Worm (Caenorhabditis elegans): ENCODE data around the gene xtr-2.
"Not testable (repeated sequence)": the region's sequence is repeated elsewhere in the genome, so short reads cannot be mapped to it uniquely, and the experiment has no call there.

The xtr-2 gene

DNA sequence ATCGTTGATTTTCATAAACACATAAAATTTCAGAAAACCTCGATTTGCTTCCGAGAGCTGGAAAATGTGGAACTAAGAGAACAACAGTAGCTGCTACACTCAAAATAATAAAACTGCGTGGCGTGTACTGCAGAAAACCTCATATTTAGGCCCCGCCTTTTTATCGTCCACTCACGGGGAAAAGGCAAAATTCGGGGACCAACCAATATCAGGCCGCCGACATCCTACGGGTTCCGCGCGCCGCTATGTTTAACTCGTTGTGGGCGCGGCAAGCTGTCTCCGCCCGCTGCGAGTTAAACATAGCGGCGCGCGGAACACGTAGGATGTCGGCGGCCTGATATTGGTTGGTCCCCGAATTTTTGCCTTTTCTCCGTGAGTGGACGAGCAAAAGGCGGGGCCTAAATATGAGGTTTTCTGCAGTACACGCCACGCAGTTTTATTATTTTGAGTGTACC lies 7.3 kb upstream of the xtr-2 start, which contains the start of gene F17A2.16:
TSS of gene F17A2.16 (plus strand) at position 405 of the 455 bp plus-strand sequence.
- TF ChIP-seq sma-3 (GFP tag; optimal IDR thresholded peaks at IDR 0.05); aly-2 (tag; optimal IDR thresholded peaks at IDR 0.05); nhr-12 (tag; optimal IDR thresholded peaks at IDR 0.05): not testable (repeated sequence)

DNA sequence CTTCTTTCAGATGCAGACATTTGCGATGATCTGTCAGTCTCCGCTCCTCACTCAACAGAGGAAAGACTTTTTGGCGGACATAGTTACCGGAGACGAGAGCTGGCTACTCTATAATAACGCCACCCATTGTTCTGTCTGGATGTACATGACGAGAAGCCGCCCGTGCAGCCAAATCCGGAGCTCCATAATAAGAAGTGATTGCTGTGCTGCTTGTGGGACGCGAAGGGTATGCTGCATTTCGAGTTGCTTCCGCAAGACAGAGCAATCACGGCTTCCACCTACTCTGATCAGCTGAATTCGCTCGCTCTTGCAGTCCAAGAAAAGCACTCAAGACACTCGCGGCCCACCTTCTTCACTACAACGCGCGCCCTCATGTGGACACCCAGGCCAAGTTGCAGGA lies 1.6 kb upstream of the xtr-2 start:
- TF ChIP-seq gmeb-1 (tag; optimal IDR thresholded peaks at IDR 0.05), result no peak
- TF ChIP-seq ceh-82 (tag; optimal IDR thresholded peaks at IDR 0.05), result no peak
- no peak for TF ChIP-seq blmp-1 (tag; optimal IDR thresholded peaks at IDR 0.05; ENCODE audit: insufficient read depth)
- no peak for TF ChIP-seq C34F6.9 (tag; optimal IDR thresholded peaks at IDR 0.05)
- TF ChIP-seq peb-1 (tag; optimal IDR thresholded peaks at IDR 0.05), result no peak
- TF ChIP-seq ZK546.5 (tag; optimal IDR thresholded peaks at IDR 0.05), result no peak
- TF ChIP-seq nhr-21 (tag; optimal IDR thresholded peaks at IDR 0.05), result no peak
- no peak for TF ChIP-seq F13H6.1 (tag; optimal IDR thresholded peaks at IDR 0.05)
- no peak for TF ChIP-seq sma-9 (GFP tag; optimal IDR thresholded peaks at IDR 0.05)
- no peak for TF ChIP-seq sma-9 (tag; optimal IDR thresholded peaks at IDR 0.05)
- TF ChIP-seq egl-27 (tag; optimal IDR thresholded peaks at IDR 0.05), result no peak
- TF ChIP-seq dmd-4 (tag; optimal IDR thresholded peaks at IDR 0.05), result no peak
- no peak for TF ChIP-seq sma-3 (GFP tag; optimal IDR thresholded peaks at IDR 0.05)
- TF ChIP-seq mdl-1 (tag; optimal IDR thresholded peaks at IDR 0.05), result no peak
- no peak for TF ChIP-seq lin-13 (GFP tag; optimal IDR thresholded peaks at IDR 0.05)
- no peak for TF ChIP-seq ztf-4 (tag; optimal IDR thresholded peaks at IDR 0.05)

DNA sequence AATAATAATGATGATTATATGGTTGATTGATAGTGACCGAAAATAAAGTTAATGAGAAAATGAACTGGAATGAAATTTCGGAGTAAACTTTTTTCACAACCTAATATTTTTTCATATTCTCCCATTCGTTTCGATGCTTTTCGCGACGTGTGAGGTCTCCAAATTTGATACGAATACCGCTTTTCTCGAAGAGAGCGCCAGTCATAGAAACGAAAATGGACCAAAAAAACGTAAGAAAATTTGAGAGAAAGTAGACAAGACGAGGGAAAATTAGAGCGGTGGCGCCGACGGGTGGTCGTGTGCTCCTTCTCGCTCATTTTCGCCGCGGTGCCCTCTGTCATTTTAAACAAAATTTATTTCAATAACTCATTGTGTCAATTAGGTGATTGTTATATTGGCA lies 973 bp upstream of the xtr-2 start:
- TF ChIP-seq unc-55 (GFP tag; optimal IDR thresholded peaks at IDR 0.05) (no peak), Y55F3AM.14 (GFP tag; optimal IDR thresholded peaks at IDR 0.05) (no peak), mbf-1 (tag; optimal IDR thresholded peaks at IDR 0.05) (no peak), ama-1 (optimal IDR thresholded peaks at IDR 0.05) (no peak), lin-13 (GFP tag; optimal IDR thresholded peaks at IDR 0.05) (no peak)

DNA sequence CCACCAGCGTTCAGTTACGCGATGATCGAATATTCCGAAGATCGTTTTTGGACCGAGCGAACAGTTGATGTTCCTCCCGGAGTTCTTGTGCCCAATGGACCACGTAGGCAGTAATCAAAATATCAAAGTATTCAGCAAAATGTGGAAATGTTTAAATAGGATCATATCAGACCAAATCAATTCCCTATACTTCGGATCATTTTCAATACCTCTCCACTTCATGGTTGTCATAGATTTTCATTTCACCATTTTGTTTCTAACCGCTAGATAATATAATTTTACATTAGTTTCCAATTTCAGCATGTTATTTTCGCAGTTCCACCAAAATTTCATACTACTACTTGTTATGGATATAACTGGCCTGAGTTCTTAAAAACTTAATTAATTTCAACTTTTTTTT lies 2.2 kb downstream of the xtr-2 start:
- TF ChIP-seq blmp-1 (tag; optimal IDR thresholded peaks at IDR 0.05; ENCODE audit: insufficient read depth) (no peak), sma-3 (GFP tag; optimal IDR thresholded peaks at IDR 0.05) (no peak), unc-55 (GFP tag; optimal IDR thresholded peaks at IDR 0.05) (no peak), alr-1 (tag; optimal IDR thresholded peaks at IDR 0.05) (no peak), nhr-129 (tag; optimal IDR thresholded peaks at IDR 0.05) (no peak), ama-1 (optimal IDR thresholded peaks at IDR 0.05) (no peak), mab-5 (tag; optimal IDR thresholded peaks at IDR 0.05) (no peak)

DNA sequence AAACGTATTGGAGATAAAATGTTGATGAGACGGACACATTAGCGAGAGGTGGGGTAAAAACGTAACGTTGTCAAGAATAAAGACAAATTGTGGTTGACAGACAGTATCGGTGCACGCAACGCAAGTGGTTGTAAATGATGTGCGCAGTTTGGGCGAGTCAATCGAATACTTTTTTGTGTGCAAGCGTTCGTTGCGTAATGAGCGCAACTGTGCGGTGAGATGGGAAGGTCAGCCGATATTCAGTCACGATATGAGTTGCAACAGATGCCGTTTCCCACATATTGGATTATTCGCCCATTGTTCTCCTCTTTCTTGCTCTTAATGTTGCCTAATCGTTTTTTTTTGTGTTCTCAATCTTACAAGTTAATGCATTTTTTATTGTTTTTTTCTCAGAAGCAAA lies 5.4 kb downstream of the xtr-2 start, which contains the start of gene ceh-40:
TSS of gene ceh-40 (minus strand) at position 41 of the 400 bp plus-strand sequence.
- TF ChIP-seq C34F6.9 (tag; optimal IDR thresholded peaks at IDR 0.05) (no peak), nhr-77 (tag; optimal IDR thresholded peaks at IDR 0.05) (no peak), ama-1 (optimal IDR thresholded peaks at IDR 0.05) (no peak), nhr-25 (tag; optimal IDR thresholded peaks at IDR 0.05) (no peak), elt-3 (tag; optimal IDR thresholded peaks at IDR 0.05) (no peak), aly-2 (tag; optimal IDR thresholded peaks at IDR 0.05) (no peak), nhr-23 (tag; optimal IDR thresholded peaks at IDR 0.05) (no peak), F13H6.1 (tag; optimal IDR thresholded peaks at IDR 0.05) (no peak), mbf-1 (tag; optimal IDR thresholded peaks at IDR 0.05) (no peak), unc-62 (GFP tag; optimal IDR thresholded peaks at IDR 0.05) (no peak), nhr-12 (tag; optimal IDR thresholded peaks at IDR 0.05) (no peak), sem-4 (tag; optimal IDR thresholded peaks at IDR 0.05) (no peak), lin-13 (GFP tag; optimal IDR thresholded peaks at IDR 0.05) (no peak), zag-1 (tag; optimal IDR thresholded peaks at IDR 0.05) (no peak)

DNA sequence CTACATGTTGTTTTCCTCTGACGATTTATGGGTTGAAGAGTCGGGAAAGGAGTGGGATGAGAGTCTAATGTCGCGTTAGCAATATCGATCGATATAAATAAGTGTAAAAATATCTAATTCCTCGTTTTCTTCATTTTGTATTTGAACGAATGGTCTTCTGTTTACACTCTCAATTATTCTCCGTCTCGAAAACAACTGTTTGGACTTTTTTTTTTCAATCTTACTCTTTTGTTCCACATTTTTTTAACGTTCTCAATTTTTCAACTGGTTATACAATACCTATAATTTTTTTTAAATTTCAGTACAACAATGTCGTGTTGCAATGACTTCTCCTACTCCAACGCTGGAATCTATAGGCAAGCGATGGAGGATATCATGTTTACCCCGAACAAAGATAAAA lies 6.0 kb downstream of the xtr-2 start, which contains the start of gene F17A2.13:
TSS of gene F17A2.13 (plus strand) at position 301 of the 400 bp plus-strand sequence.
- no peak for TF ChIP-seq mdl-1 (tag; optimal IDR thresholded peaks at IDR 0.05)
- no peak for TF ChIP-seq zag-1 (tag; optimal IDR thresholded peaks at IDR 0.05)
- TF ChIP-seq aly-2 (tag; optimal IDR thresholded peaks at IDR 0.05), result no peak
- no peak for TF ChIP-seq blmp-1 (tag; optimal IDR thresholded peaks at IDR 0.05; ENCODE audit: insufficient read depth)
- no peak for TF ChIP-seq nhr-21 (tag; optimal IDR thresholded peaks at IDR 0.05)
- TF ChIP-seq nhr-77 (tag; optimal IDR thresholded peaks at IDR 0.05), result no peak
- no peak for TF ChIP-seq nhr-23 (tag; optimal IDR thresholded peaks at IDR 0.05)
- no peak for TF ChIP-seq nhr-12 (tag; optimal IDR thresholded peaks at IDR 0.05)
- no peak for TF ChIP-seq sma-3 (GFP tag; optimal IDR thresholded peaks at IDR 0.05)

Measured in whole organism, L2 larva.